Worm (Caenorhabditis elegans): ENCODE measurements around the gene dnj-19.

DNA sequence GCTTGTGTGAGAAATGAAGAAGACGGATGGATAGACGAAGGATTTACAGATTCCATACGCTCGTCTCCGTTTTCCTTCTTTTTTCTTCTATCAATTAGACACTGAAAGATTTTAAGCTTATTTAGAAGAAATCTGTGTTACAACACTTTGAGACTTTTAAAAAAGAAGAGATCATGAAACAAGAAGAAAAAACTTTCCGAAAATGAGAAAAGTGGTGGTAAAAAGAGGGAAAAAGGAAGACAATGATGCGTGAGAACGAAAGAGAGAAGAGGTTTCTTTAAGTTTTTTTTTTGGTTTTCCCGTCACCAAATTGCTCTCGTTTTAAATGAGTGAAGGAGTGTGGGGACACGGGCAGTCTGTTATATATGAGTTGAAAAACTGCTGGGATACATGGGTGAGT lies 51.0 kb downstream of the dnj-19 start, which contains the start of gene glc-3:
- TF ChIP-seq ztf-4 (tag; optimal IDR thresholded peaks at IDR 0.05) (no peak), lsy-2 (tag; optimal IDR thresholded peaks at IDR 0.05) (no peak), ama-1 (optimal IDR thresholded peaks at IDR 0.05) (no peak), mdl-1 (tag; optimal IDR thresholded peaks at IDR 0.05) (no peak), zag-1 (tag; optimal IDR thresholded peaks at IDR 0.05) (no peak)

Data from whole organism, L2 larva.